Worm (Caenorhabditis elegans): ENCODE data around the gene cyp-33E3.

The cyp-33E3 gene

ce11 chrIV:8626294-8626693 is 11.5 kb downstream of the cyp-33E3 start:
- peak; percentile 8 for TF ChIP-seq aha-1 (tag)
- TF ChIP-seq hif-1 (tag; optimal IDR thresholded peaks at IDR 0.05), result peak in 1 of 2 experiments; percentile 4
- TF ChIP-seq dpl-1 (GFP tag; optimal IDR thresholded peaks at IDR 0.05), result no peak
- TF ChIP-seq egl-43 (GFP tag; IDR thresholded peaks at IDR 0.05), result 0 out of 2 replicates have a peak, but pooled peaks have one; percentile 24
- peak; percentile 70; the same call in 1 of the 2 replicates for TF ChIP-seq T26A8.4 (GFP tag; IDR thresholded peaks at IDR 0.05)
- TF ChIP-seq pha-4 (GFP tag; IDR thresholded peaks at IDR 0.05), result 0 out of 2 replicates have a peak, but pooled peaks have one; percentile 8
- TF ChIP-seq pha-4 (tag; optimal IDR thresholded peaks at IDR 0.05), result no peak
- TF ChIP-seq ctbp-1 (GFP tag; IDR thresholded peaks at IDR 0.05), result 0 out of 2 replicates have a peak, but pooled peaks have one; percentile 18
- TF ChIP-seq nhr-77 (tag; optimal IDR thresholded peaks at IDR 0.05), result no peak
- no peak for TF ChIP-seq F26F4.8 (GFP tag; conservative IDR thresholded peaks at IDR 0.05)

DNA sequence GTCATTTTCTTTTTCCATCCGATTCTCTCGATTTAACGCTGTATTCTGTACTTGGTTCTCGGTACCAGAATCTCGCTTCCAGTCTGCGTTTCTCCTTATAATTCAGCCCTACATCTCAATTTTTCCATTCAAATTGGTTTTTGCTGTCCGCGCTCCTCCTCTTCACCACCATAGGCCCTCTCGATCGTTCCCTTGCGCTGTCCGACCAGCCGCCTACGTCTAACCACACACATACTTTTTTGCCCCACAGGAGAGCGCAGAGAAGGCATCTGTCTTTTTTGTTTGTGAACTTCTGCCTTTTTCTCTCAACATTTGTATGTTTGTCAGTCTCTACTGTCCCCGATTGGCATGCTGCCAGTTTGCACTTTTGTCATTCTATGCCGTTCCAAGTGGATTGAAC is 12.5 kb downstream of the cyp-33E3 start, which contains the start of gene F42A9.11:
Gene F42A9.11 (plus strand): TSS at position 310 of the 400 bp plus-strand sequence.
- TF ChIP-seq set-16 (GFP tag; IDR thresholded peaks at IDR 0.05) (0 out of 2 replicates have a peak, but pooled peaks have one; percentile 20), ceh-28 (tag; optimal IDR thresholded peaks at IDR 0.05) (no peak), egl-43 (GFP tag; IDR thresholded peaks at IDR 0.05) (peak; percentile 43; the same call in 1 of the 2 replicates), mep-1 (tag; optimal IDR thresholded peaks at IDR 0.05) (peak; percentile 51), nhr-28 (tag; optimal IDR thresholded peaks at IDR 0.05) (peak; percentile 66), T26A8.4 (GFP tag; IDR thresholded peaks at IDR 0.05) (peak; percentile 51; the same call in 1 of the 2 replicates), nhr-25 (tag; optimal IDR thresholded peaks at IDR 0.05; ENCODE audit: borderline replicate concordance, insufficient read depth) (peak; percentile 28), tra-1 (GFP tag; IDR thresholded peaks at IDR 0.05) (no peak), rbr-2 (tag; optimal IDR thresholded peaks at IDR 0.05) (peak; percentile 4), snpc-4 (tag; optimal IDR thresholded peaks at IDR 0.05) (no peak), saeg-2 (GFP tag; IDR thresholded peaks at IDR 0.05) (no peak), dmd-6 (GFP tag; IDR thresholded peaks at IDR 0.05) (peak; percentile 16; the same call in 1 of the 2 replicates), hlh-30 (tag; optimal IDR thresholded peaks at IDR 0.05; ENCODE audit: insufficient read depth) (peak; percentile 53), F37D6.2 (tag; optimal IDR thresholded peaks at IDR 0.05) (no peak), daf-16 (GFP tag; optimal IDR thresholded peaks at IDR 0.05) (no peak), daf-16 (tag; optimal IDR thresholded peaks at IDR 0.05) (peak; percentile 48), dve-1 (tag; optimal IDR thresholded peaks at IDR 0.05; ENCODE audit: insufficient read depth) (peak; percentile 14), mes-2 (tag; optimal IDR thresholded peaks at IDR 0.05; ENCODE audit: poor library complexity, severe bottlenecking) (peak; percentile 53), unc-62 (GFP tag; optimal IDR thresholded peaks at IDR 0.05 in 1 of 2) (peak in 1 of 2 experiments; percentile 79), unc-62 (tag; optimal IDR thresholded peaks at IDR 0.05) (no peak), F26F4.8 (GFP tag; conservative IDR thresholded peaks at IDR 0.05) (no peak), daf-12 (tag; optimal IDR thresholded peaks at IDR 0.05) (no peak), nhr-6 (tag; optimal IDR thresholded peaks at IDR 0.05) (peak; percentile 28), lsy-2 (tag; optimal IDR thresholded peaks at IDR 0.05) (peak in 1 of 2 experiments; percentile 44), hlh-11 (tag; optimal IDR thresholded peaks at IDR 0.05) (peak; percentile 66), dpl-1 (GFP tag; optimal IDR thresholded peaks at IDR 0.05) (peak; percentile 9), madf-9 (GFP tag; conservative IDR thresholded peaks at IDR 0.05) (no peak), mdl-1 (tag; optimal IDR thresholded peaks at IDR 0.05) (peak in 1 of 2 experiments; percentile 44), mxl-3 (GFP tag; optimal IDR thresholded peaks at IDR 0.05) (peak; percentile 73), hmg-1.1 (GFP tag; IDR thresholded peaks at IDR 0.05) (peak; percentile 52; the same call in 1 of the 2 replicates), T20F7.1 (GFP tag; optimal IDR thresholded peaks at IDR 0.05) (no peak), aha-1 (tag) (peak; percentile 89)

DNA sequence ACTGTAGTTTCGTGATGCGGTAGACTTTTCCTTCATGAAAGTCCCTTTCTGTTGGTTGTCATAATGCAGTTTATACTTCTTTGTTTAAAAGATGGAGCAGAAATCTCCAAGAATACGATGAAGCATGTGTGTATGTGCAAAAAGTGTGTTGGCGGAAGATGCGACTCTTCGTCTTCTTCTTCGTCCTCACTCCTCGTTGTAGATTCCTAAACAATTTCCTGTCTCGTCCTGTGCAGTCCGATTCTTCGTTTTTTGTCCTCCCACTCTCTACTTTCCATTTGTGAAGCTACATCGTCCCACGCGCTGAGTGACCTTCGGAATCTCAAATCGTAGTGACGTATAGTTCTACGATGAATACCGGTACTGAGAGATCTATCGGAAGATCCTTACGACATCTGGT is 13.5 kb downstream of the cyp-33E3 start:
- no peak for TF ChIP-seq zfp-2 (tag; optimal IDR thresholded peaks at IDR 0.05)
- TF ChIP-seq ztf-11 (tag; optimal IDR thresholded peaks at IDR 0.05), result no peak
- no peak for TF ChIP-seq F26F4.8 (GFP tag; conservative IDR thresholded peaks at IDR 0.05)
- no peak for TF ChIP-seq lsy-2 (tag; optimal IDR thresholded peaks at IDR 0.05)
- no peak for TF ChIP-seq arid-1 (GFP tag; conservative IDR thresholded peaks at IDR 0.05)
- no peak for TF ChIP-seq set-16 (GFP tag; IDR thresholded peaks at IDR 0.05)
- TF ChIP-seq dmd-8 (GFP tag; IDR thresholded peaks at IDR 0.05), result no peak
- no peak for TF ChIP-seq R02D3.7 (tag; optimal IDR thresholded peaks at IDR 0.05)
- TF ChIP-seq aly-2 (tag; optimal IDR thresholded peaks at IDR 0.05), result no peak
- TF ChIP-seq daf-16 (GFP tag; optimal IDR thresholded peaks at IDR 0.05), result no peak
- TF ChIP-seq daf-16 (tag; optimal IDR thresholded peaks at IDR 0.05), result no peak
- TF ChIP-seq php-3 (GFP tag; IDR thresholded peaks at IDR 0.05), result no peak
- TF ChIP-seq ZK337.2 (GFP tag; IDR thresholded peaks at IDR 0.05), result no peak
- no peak for TF ChIP-seq Y48G9A.11 (GFP tag; IDR thresholded peaks at IDR 0.05)
- TF ChIP-seq hlh-30 (tag; optimal IDR thresholded peaks at IDR 0.05; ENCODE audit: insufficient read depth), result no peak
- TF ChIP-seq nhr-11 (tag; optimal IDR thresholded peaks at IDR 0.05), result no peak
- no peak for TF ChIP-seq ZK546.5 (tag; optimal IDR thresholded peaks at IDR 0.05)
- no peak for TF ChIP-seq tra-1 (GFP tag; IDR thresholded peaks at IDR 0.05)

All from whole organism, L4 larva.